Worm (Caenorhabditis elegans) whole organism, young adult: Measurements from ENCODE around the gene zipt-7.1.

Experiments used
- K12H6.12 ChIP-seq: fragments of 200-800 bp; sonication (Bioruptor generic); optimal IDR thresholded peaks from 2 replicates; lab custom pipeline; 2018; ENCODE audit warnings: mild to moderate bottlenecking, missing genetic modification characterization, missing compliant biosample characterization
- ama-1 ChIP-seq, 3 experiments: fragments of 150-350 bp in 1 of 3; sonication (generic microtip) in 2 of 3; optimal IDR thresholded peaks; 2 replicates each; lab custom pipeline; 2014 to 2018; ENCODE audit warnings: missing biosample characterization in 2 of 3, missing genetic modification characterization in 2 of 3, missing genetic modification reagents in 2 of 3
- atf-7 ChIP-seq: sonication (generic microtip); optimal IDR thresholded peaks from 2 replicates; lab custom pipeline; 2017; ENCODE audit warnings: mild to moderate bottlenecking, missing genetic modification characterization, missing compliant biosample characterization
- efl-1 ChIP-seq: fragments of 150-350 bp; optimal IDR thresholded peaks from 2 replicates; lab custom pipeline; 2014; ENCODE audit warnings: missing biosample characterization, missing genetic modification reagents, missing genetic modification characterization
- fkh-3 ChIP-seq: sonication (generic microtip); optimal IDR thresholded peaks from 2 replicates; lab custom pipeline; 2016; ENCODE audit warnings: mild to moderate bottlenecking, missing genetic modification characterization, missing compliant biosample characterization
- him-1 ChIP-seq: sonication (generic microtip); optimal IDR thresholded peaks from 2 replicates; lab custom pipeline; 2016; ENCODE audit warnings: missing genotype, missing genetic modification reagents, missing genetic modification characterization, missing compliant biosample characterization
- madf-8 ChIP-seq: fragments of 200-800 bp; sonication (Bioruptor generic); conservative IDR thresholded peaks from 2 replicates; pipeline ENCODE4 v1.3.6; 2022; ENCODE audit warnings: missing genetic modification reagents, missing genetic modification characterization, missing compliant biosample characterization
- pha-4 ChIP-seq: fragments of 150-350 bp; sonication (generic microtip); optimal IDR thresholded peaks from 2 replicates; lab custom pipeline; 2014; ENCODE audit warnings: missing biosample characterization, missing genetic modification reagents, missing genetic modification characterization

DNA sequence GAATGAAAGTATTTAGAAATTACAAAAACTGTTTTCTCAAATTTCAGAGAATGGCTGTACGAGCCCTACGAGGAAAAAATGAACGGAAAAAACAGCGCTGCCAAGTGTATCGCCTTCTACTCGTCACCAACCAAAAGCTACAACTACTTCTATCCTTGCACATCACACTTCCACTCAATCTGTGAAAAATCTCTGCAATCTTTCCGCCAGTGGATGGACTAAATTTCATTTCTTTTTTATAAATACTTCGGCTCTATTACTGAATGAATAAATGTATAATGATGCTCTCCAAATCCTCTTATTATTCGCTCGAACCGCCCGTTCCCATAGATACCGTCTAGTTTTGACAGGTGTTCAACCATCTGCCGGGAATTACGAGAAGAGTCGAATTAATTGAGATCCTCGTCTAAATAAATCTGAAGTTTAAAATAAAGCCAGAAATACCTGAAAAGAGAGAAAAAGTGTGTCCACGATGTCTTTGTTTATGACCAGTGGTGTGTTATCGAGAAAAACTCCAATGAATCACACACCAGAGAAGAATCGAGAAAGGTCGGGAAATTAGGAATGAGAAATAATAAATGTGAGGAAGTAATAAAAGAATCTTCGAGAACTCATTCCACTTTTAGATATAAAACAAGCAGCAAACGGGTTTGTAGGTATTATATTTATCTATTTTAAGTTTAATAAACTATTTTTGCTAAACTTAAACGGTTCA is 10.3 kb downstream of the zipt-7.1 start:
- TF ChIP-seq ama-1 (optimal IDR thresholded peaks at IDR 0.05; lab: Kevin White, UChicago) = no peak
- TF ChIP-seq ama-1 (GFP tag; optimal IDR thresholded peaks at IDR 0.05; lab: Kevin White, UChicago) = no peak
- no peak for TF ChIP-seq fkh-3 (tag; lab: Kevin White, UChicago)
- no peak for TF ChIP-seq him-1 (tag; lab: Kevin White, UChicago)
- no peak for TF ChIP-seq efl-1 (GFP tag; lab: Kevin White, UChicago)
- no peak for TF ChIP-seq K12H6.12 (tag; lab: Kevin White, UChicago)
- TF ChIP-seq madf-8 = no peak
- TF ChIP-seq pha-4 (tag; lab: Kevin White, UChicago) = no peak
- no peak for TF ChIP-seq atf-7 (tag; lab: Kevin White, UChicago)
